Worm (Caenorhabditis elegans): Measurements from ENCODE around the gene rin-1.

DNA sequence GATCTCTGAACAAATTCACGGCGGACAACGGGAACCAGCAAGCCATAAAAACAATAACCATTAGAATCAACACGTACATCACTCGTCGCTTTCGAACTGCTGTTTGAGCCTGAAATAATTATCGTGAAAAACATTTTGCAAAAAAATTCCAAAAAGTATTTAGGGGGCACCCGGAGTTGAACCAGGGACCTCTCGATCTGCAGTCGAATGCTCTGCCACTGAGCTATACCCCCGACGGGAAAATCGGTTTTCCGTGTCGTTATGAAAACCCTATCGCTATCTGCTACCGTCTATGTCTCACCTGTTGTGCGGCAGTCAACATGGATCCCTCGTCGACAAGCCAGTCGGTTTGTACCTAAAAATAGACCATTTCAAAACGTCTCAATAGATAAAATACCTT is 40.2 kb upstream of the rin-1 start:
- TF ChIP-seq ztf-29 (GFP tag; IDR thresholded peaks at IDR 0.05) (no peak), cog-1 (tag; optimal IDR thresholded peaks at IDR 0.05) (no peak), ref-1 (GFP tag; conservative IDR thresholded peaks at IDR 0.05) (peak; percentile 80)
